Fruit fly (Drosophila melanogaster): ENCODE data around the gene Kif3C.

Gene Kif3C

DNA sequence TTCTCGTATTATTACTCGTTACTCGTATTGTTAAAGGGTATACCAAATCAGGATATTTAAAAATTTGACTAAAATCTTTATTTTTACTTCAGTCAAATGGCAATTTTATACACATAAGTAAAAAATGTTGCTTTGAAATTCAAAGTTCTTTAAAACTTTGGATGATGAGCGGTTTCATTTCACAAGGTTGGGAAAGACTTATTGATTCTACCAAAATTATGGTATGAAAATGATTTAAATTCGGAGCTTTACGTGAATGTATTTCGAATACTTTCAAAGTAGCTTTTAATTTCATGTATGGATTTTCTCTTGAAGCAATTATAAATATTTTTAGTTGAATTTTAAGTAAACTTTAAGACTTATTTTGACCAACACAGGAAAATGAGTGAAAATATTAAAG lies at the start of gene Kif3C:
Gene Kif3C (plus strand): TSS at position 301 of the 400 bp plus-strand sequence.
- no peak for TF ChIP-seq noc (tag; optimal IDR thresholded peaks at IDR 0.05)

DNA sequence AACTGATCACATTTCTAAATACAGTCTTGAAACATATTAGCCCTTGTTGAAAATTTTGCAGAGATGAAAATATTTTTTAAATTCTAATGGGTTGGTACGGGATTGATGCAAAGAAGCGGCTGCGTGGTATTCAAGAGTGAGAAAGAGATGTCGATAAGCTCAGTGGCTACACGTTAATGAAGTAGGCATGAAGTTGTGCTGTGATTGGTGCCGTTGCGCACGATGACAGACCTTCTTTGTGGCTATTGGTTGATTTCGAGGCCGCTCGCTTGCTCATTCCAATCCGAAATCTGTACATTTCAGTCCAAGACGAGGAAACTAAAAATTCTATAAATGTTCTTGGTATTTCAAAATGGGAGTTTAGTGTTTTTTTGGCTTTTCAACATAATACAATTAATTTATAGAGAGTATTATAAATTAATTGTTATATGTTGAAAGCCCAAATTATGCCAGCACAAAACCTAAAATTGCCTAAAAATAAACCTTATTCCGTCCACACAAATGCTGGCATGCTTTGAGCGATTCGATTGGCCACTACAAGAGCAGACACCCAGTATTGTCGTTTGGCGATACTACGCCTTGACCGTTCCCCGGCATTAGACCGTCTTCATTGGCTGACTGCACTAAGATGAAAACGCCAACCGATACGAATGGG lies 49.5 kb upstream of the Kif3C start:
- TF ChIP-seq noc (tag; optimal IDR thresholded peaks at IDR 0.05) = no peak

DNA sequence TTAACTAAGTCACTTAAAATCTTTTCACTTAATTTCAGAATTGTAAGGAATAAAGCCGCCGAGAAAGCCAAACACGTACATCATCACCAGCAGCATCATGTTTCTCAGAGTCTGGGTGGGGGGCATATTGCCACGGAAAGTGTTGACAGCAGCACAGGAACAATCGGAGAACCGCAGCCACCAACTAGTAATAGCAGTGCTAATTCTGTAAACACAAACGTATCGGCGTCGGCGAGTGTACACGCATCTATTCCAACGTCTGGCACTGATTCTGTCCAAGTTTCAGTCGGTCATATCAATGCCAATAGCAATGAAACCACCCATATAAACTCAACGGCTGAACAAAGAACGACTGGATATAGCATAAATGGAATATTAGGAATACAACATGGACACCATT lies 41.2 kb upstream of the Kif3C start:
- no peak for TF ChIP-seq noc (tag; optimal IDR thresholded peaks at IDR 0.05)

DNA sequence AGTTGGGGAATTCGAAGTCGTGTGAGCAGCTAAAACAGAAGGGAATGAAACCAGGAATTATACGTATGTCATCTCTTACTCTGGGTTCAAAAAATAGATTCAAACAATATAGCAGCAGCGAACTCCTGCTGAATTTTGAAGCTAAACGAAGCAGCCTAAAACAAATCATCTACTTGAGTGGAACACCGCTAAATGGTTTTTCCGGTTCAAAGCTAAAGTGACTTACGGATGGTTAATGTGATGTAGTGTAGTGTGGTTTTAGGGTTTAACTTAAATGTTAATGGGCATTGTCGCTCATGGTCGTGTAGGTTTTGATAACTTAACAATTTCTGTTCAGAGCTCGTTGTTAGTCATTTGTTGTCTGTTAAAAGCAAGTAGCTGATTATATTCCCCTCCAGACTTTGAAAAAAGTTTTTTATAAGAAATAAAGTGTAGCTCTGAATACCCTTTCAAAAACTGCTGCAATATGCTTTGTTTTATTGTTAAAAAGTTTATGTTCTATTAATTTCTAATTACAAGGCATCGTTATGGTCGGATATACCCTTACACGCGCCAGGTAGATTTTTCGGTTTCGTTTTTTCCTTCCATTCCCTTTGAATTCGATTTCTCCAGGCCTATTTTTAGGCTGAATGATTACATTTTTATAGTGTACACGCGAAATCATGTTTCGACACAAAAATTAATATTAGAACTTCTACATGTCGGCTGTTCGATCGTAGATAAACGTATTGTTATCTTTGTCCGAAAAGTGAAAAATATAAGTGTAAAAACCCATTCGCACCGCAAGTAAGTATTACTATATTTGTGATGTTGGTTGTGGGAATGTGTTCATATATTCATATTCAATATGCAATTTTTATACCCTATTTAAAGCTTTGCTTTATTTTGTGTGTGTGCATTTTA lies 34.1 kb upstream of the Kif3C start:
- no peak for TF ChIP-seq noc (tag; optimal IDR thresholded peaks at IDR 0.05)

DNA sequence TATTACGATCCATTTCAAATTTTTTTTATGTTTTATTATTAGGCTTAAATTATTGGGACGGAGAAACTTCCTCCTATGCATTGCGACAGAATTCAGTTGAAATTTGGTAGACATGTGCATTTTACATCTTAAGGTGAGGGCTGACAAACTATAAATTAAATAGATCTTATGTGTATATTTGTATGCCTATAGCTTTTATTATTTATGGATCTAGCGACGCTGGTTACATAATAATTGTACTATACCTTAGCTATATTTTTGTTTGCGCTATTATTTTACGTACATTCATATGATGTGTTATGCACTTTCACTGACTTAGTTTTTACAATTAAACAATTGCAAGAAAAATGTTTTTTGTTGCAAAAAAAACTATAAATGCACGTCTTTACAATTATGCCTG lies 32.0 kb upstream of the Kif3C start:
- no peak for TF ChIP-seq noc (tag; optimal IDR thresholded peaks at IDR 0.05)

DNA sequence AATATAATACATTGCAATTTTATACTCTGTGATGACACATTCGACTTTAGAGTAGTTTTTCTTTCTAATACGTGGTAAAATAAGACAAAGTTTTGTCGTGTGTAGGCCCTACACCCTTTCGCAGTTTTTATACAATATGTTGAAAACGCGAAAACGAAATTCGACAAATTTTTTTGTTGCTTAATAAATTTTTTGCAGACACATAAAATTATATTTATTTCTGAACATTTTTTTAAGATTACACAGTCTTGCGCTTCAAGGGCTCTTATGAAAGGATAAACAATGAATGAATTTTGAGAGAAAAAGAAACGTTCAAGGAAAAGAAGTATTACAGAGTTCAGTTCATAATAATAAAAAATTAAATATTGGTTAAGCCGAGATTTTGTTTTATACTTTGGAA lies 25.4 kb upstream of the Kif3C start:
- no peak for TF ChIP-seq noc (tag; optimal IDR thresholded peaks at IDR 0.05)

DNA sequence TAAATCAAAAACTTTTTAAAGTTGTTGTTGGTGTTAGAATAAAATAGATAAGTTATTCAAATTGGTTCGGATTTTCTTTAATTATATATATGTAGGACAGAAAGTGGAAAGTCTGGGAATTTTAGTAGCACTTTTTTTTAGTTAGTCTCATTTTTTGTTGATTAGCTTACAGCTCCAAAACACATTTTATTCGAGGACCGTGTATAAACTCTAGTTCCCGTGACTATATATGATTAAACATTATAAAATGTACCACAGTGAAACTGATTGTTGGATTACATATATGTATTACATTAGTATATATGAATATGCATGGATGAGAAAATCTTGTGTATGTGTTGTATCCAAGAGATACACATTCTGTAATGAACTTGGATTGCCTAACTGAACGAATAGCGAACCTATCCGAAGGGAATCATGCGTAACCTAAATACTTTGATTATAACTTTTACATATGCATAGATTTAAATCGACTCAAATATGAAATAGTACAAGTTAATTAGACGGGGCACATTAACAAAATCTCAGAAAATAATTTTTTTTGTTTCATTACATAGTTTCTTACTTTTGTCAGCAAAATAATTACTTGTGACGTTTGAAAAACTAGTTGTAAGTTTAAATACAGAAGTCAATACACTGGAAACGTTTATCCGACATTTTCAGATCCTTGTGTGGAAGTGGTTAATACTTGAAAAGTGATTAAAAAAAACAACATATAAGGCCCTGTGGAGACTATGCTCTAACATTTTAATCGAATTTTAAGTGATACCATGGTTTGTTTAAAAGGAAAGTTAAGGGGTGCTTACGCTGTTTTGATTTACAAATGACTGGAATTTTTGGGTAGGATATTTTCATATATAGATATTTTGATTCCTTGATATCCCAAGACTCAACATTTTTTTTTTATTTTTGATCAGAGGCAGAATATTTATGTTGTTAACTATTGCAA lies 24.3 kb upstream of the Kif3C start, which contains the start of gene Cals:
Gene Cals (minus strand): TSS at position 700 of the 949 bp plus-strand sequence.
- TF ChIP-seq noc (tag; optimal IDR thresholded peaks at IDR 0.05) = no peak

DNA sequence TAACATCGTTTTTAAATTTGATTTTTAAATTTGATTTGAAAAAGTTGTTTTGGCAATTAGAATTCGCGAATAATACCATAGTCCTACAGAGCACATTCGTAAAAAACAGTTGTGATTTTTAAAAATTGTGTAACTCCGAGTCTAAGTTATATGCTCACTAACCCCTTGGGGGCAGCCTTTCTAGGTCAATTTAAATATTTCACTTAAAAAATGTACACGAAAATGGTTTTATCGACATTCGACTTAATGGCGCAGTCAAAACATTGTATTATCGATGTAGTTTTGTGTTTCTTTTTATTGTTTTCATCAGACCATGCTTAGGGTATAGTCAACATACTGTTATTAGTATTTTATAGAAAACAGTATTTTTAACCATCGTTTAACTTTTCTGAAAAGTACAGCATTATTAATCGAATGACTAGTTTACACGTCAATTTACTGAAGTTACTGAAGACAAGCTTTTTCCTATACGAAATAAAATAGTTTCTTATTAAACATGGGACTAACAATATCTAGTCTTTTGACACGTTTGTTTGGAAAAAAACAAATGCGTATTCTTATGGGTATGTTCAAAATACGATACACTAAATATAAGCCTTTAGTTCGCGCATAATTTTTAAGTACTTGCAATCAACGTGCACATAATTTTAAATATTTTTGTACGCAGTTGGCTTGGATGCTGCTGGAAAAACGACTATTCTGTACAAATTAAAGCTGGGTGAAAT lies 23.3 kb upstream of the Kif3C start, which contains the start of gene Arf4:
Gene Arf4 (plus strand): TSS at position 399 of the 725 bp plus-strand sequence.
- no peak for TF ChIP-seq noc (tag; optimal IDR thresholded peaks at IDR 0.05)

DNA sequence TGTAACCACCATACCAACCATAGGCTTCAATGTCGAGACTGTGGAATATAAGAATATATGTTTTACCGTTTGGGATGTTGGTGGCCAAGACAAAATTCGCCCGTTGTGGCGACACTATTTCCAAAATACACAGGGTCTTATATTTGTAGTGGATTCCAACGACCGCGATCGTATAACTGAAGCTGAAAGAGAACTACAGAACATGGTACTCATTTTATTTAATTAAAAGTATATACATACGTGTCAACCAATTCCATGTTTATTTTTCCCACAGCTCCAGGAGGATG lies 22.8 kb upstream of the Kif3C start:
- TF ChIP-seq noc (tag; optimal IDR thresholded peaks at IDR 0.05) = no peak

DNA sequence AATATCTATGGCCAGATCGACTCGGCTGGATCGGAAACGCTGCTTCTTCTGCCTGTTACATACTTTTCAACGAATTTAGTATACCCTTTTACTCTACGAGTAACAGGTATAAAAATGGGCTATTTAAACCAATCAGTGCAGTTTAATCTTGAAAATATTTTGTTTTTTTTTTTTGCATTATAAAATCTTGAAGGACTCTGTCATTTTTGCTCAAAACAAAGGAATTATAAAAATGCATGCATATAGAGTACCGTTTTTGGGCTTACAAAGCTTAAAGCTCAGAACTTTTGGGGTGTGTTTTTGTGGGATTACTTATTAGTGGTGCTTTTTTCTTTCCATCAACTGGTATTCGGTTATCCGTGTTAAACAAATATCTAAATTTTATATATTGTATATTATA lies 21.0 kb upstream of the Kif3C start, which contains the start of gene CG11155:
Gene CG11155 (plus strand): TSS at position 313 of the 400 bp plus-strand sequence.
- TF ChIP-seq noc (tag; optimal IDR thresholded peaks at IDR 0.05) = no peak

DNA sequence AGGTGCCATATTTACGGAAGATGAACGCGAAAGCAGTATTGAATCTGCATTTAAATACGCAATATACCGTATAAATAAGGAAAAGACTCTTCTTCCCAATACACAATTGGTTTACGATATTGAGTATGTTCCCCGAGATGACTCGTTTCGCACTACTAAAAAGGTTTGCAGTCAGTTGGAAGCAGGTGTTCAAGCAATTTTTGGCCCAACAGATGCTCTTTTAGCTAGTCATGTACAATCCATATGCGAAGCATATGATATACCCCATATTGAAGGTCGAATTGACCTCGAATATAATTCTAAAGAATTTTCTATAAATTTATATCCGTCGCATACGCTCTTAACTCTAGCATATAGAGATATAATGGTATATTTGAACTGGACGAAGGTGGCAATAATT lies 20.3 kb upstream of the Kif3C start:
- TF ChIP-seq noc (tag; optimal IDR thresholded peaks at IDR 0.05) = no peak

DNA sequence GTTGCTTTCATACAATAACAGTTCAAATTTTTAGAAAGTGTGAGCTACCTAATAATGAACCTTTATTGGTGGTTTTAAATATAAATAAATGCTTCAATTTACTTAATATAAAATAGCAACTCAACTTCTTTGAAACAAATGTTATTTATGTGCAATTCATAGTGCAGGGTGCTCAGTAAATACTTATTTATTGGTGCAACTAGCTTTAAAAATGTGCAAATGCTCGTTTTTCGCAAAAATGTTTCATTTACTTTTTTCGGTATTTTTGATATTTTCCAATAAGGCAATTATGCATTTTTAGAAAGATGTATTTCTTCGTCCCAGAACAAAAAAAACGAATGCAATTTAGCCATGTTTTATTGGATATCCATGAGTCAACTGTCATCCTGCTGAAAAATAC lies 2.6 kb upstream of the Kif3C start:
- no peak for TF ChIP-seq noc (tag; optimal IDR thresholded peaks at IDR 0.05)

DNA sequence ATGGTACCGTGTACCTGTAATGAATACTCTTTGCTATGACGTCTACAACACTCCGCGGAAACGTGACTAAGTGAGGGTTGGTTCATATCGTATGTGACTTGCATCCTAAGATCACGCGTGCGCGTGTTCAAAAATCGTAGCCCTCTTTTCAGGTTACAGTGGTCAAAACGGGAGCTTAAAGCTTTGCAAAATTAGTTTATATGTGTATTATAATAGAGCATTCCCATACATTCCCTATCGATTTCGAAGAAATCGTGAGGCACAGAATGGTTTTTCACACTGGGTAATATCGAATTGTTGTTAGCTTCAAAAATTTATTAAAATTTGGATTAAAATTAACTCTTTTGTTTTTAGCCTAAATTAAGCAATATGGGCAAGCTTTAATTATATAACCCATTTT lies 810 bp upstream of the Kif3C start:
- TF ChIP-seq noc (tag; optimal IDR thresholded peaks at IDR 0.05) = no peak

DNA sequence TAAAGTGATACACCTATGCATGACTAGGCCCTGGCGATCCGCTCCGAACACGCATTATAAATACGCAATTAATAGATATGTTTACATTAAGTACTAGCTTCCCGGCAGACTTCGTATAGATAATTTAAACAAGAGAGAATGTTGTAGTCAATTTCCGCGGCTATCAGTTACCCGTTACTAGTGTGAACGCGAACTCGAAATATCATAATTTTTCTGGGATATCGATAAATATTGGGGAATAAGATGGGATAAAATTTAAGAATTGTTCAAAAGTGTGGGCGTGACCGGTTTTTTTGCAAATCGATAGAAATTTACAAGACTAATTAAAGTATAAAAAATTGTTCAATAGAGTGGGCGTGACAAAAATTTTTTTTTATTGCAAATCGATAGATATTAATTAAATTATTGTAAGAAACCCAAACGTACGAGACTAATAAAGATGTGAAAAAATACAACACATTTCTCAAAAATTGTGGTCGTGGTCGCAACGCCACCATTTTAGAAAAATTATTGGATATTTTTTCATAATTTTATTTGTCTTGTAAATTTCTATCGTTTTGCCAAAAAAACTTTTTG lies 788 bp downstream of the Kif3C start:
- no peak for TF ChIP-seq noc (tag; optimal IDR thresholded peaks at IDR 0.05)

DNA sequence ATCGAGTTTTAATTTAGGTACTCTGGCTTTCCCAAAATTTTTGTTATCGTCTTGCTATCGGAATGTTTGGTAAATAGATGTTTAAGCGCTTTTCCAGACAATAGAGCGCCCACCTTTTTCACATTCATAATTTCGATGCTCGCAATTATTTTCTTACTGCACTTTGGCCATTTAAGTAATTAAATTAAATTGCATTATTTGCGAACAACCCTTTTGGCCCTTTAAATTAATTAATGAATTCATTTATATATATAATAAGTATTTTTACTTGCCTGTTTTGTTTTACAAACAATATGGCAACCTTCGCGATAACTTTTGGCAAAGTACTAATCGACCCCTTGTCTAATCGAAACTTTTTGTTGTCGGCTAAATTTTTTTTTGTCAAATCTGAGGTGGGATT lies 9.0 kb downstream of the Kif3C start:
- no peak for TF ChIP-seq noc (tag; optimal IDR thresholded peaks at IDR 0.05)
